Worm (Caenorhabditis elegans) whole organism, early embryonic: ENCODE results near the gene srz-62.

Experiments
- hmbx-1 ChIP-seq: sonication (generic microtip); optimal IDR thresholded peaks from 2 replicates; lab custom pipeline; 2016; ENCODE audit warnings: mild to moderate bottlenecking, missing genetic modification characterization, missing compliant biosample characterization
- tbx-37 ChIP-seq: fragments of 200-800 bp; sonication (Bioruptor generic); conservative IDR thresholded peaks from 2 replicates; pipeline ENCODE4 v1.3.6; 2022; ENCODE audit warnings: missing genetic modification reagents, missing genetic modification characterization, missing compliant biosample characterization

DNA sequence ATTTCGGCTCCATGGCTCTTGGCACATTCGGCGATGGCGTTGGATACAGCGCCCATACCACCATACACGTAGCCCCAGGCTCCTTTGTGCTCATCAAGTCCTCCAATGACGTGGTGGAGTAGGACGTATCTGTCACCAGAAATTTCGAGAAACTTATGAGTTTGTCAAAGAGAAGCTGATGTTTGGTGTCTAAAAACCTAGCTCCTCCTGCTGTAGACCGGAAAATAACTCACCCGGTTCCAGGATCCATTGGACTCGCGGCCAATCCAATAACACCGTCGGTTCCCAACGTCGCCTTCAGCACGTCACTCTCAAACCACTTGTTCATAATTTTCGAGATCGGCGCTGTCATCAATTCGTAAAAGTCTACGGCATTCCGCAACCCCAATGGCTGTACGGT, 23.3 kb upstream of the srz-62 start:
- TF ChIP-seq tbx-37 (GFP tag; lab: Robert Waterston, UW) (no peak), hmbx-1 (tag; lab: Kevin White, UChicago) (no peak)
